Worm (Caenorhabditis elegans) whole organism, young adult: Measurements from ENCODE around the gene ZK673.6.

Source experiments
- F23B12.7 ChIP-seq: sonication (generic microtip); optimal IDR thresholded peaks from 2 replicates; lab custom pipeline; 2017; ENCODE audit warnings: missing genetic modification characterization, mild to moderate bottlenecking, missing compliant biosample characterization, antibody characterized with exemption, moderate library complexity; ENCODE audit not compliant: insufficient read depth
- attf-6 ChIP-seq: fragments of 200-800 bp; sonication (Bioruptor generic); IDR thresholded peaks from 2 replicates; pipeline ENCODE4 v1.3.6; 2022; ENCODE audit warnings: missing genetic modification reagents, missing genetic modification characterization, missing compliant biosample characterization
- hsf-1 ChIP-seq: fragments of 200-800 bp; sonication (Bioruptor generic); IDR thresholded peaks from 2 replicates; pipeline ENCODE4 v1.3.6; 2022; ENCODE audit warnings: missing genetic modification reagents, missing genetic modification characterization, missing compliant biosample characterization
- lin-26 ChIP-seq: fragments of 200-800 bp; sonication (Bioruptor generic); IDR thresholded peaks from 2 replicates; pipeline ENCODE4 v1.3.6; 2022; ENCODE audit warnings: missing genetic modification reagents, missing genetic modification characterization, missing compliant biosample characterization
- lin-40 ChIP-seq: sonication (generic microtip); optimal IDR thresholded peaks from 2 replicates; lab custom pipeline; 2016; ENCODE audit warnings: missing genetic modification characterization, mild to moderate bottlenecking, missing compliant biosample characterization, missing genotype, missing genetic modification reagents
- madf-6 ChIP-seq: fragments of 200-800 bp; sonication (Bioruptor generic); IDR thresholded peaks from 2 replicates; pipeline ENCODE4 v1.3.6; 2022; ENCODE audit warnings: missing genetic modification reagents, missing genetic modification characterization, missing compliant biosample characterization
- mxl-1 ChIP-seq: sonication (generic microtip); optimal IDR thresholded peaks from 2 replicates; lab custom pipeline; 2016; ENCODE audit warnings: missing genetic modification characterization, missing compliant biosample characterization
- nhr-179 ChIP-seq: sonication (generic microtip); optimal IDR thresholded peaks from 2 replicates; lab custom pipeline; 2016; ENCODE audit warnings: mild to moderate bottlenecking, missing genetic modification characterization, missing compliant biosample characterization

DNA sequence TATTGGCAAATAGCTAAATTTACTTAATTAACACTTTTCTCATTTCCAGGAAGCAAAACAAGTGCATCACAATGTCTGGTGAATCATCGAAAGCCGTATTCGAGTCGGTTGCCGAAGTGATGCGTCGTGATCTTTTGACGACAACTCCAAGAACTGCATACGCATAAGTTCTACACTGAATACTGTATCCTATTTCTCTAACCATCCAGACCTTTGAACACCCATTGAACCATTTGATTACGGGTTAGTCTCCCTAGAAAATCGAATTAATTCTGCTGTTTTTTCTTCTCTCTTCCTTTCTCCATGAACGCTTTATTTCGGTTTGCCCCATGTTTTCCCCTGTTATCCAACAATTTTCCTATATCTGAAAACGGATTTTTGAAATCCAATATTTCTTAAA lies 14.4 kb downstream of the ZK673.6 start, which contains the start of gene lin-56:
- TF ChIP-seq nhr-179 (no peak), attf-6 (GFP tag; lab: Robert Waterston, UW) (no peak), mxl-1 (tag; lab: Kevin White, UChicago) (no peak), lin-26 (GFP tag; lab: Robert Waterston, UW) (no peak), F23B12.7 (no peak), lin-40 (no peak), madf-6 (no peak), hsf-1 (no peak)
